Fruit fly (Drosophila melanogaster): ENCODE data around the gene HP1D3csd.

HP1D3csd gene

DNA sequence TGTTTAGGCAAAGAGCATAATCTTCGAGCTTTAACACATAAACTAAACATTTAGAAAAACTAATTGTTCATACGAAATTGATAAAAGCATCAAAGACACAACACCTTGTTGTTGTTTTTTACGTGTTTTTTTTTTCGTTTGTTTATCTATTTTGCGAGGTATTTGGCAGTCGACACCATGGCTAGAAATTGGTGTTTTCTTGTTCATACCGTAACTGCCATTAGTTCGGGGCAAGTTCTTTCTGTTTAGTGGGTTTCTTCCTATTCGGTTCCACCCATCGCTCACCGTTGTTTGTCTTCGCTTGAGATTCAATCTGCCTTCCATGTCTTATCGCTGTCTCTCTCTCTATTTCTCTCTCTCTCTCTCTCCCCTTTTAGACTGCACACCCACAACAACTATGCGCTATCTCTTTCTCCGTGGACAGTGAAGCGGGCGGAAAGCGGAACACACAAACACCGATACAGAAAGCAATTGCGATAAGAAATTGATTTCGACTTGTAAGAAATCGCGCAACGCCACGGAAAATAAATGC lies 43.5 kb upstream of the HP1D3csd start (continued):
- TF ChIP-seq CG15011 (GFP tag; optimal IDR thresholded peaks at IDR 0.05): no peak
- TF ChIP-seq tx (GFP tag; optimal IDR thresholded peaks at IDR 0.05): no peak
- no peak for TF ChIP-seq kni (GFP tag; optimal IDR thresholded peaks at IDR 0.05)
- no peak for TF ChIP-seq CG2116 (GFP tag; optimal IDR thresholded peaks at IDR 0.05)
- TF ChIP-seq zen (tag; optimal IDR thresholded peaks at IDR 0.05): no peak
- no peak for TF ChIP-seq Elba2 (GFP tag; optimal IDR thresholded peaks at IDR 0.05)
- no peak for TF ChIP-seq vfl (GFP tag; optimal IDR thresholded peaks at IDR 0.05)
- no peak for TF ChIP-seq CG5245 (GFP tag; optimal IDR thresholded peaks at IDR 0.05)
- TF ChIP-seq CG2129 (GFP tag; IDR thresholded peaks at IDR 0.05; ENCODE audit: partially characterized antibody): no peak
- TF ChIP-seq Abd-B (GFP tag; optimal IDR thresholded peaks at IDR 0.05): peak; percentile 54
- no peak for TF ChIP-seq Dref (GFP tag; IDR thresholded peaks at IDR 0.05)
- TF ChIP-seq CG14050 (GFP tag; IDR thresholded peaks at IDR 0.05): no peak
- TF ChIP-seq sna (GFP tag; IDR thresholded peaks at IDR 0.05; ENCODE audit: partially characterized antibody): no peak
- TF ChIP-seq chinmo (GFP tag; IDR thresholded peaks at IDR 0.05; ENCODE audit: partially characterized antibody): 0 out of 4 replicates have a peak, but pooled peaks have one; percentile 56
- TF ChIP-seq CG4424 (GFP tag; optimal IDR thresholded peaks at IDR 0.05): peak; percentile 11
- no peak for TF ChIP-seq CG6791 (GFP tag; IDR thresholded peaks at IDR 0.05; ENCODE audit: partially characterized antibody)
- TF ChIP-seq CG11560 (tag; IDR thresholded peaks at IDR 0.05): no peak
- TF ChIP-seq CG7745 (tag; optimal IDR thresholded peaks at IDR 0.05): no peak
- no peak for TF ChIP-seq Bdp1 (GFP tag; optimal IDR thresholded peaks at IDR 0.05)
- TF ChIP-seq psq (GFP tag; optimal IDR thresholded peaks at IDR 0.05): no peak
- 0 out of 2 replicates have a peak, but pooled peaks have one; percentile 24 for TF ChIP-seq chm (GFP tag; IDR thresholded peaks at IDR 0.05)
- peak; percentile 8 for TF ChIP-seq HLH54F (GFP tag; optimal IDR thresholded peaks at IDR 0.05)
- no peak for TF ChIP-seq CG17568 (GFP tag; optimal IDR thresholded peaks at IDR 0.05)
- TF ChIP-seq CG11695 (GFP tag; IDR thresholded peaks at IDR 0.05): 0 out of 3 replicates have a peak, but pooled peaks have one; percentile 21
- no peak for TF ChIP-seq knrl (GFP tag; IDR thresholded peaks at IDR 0.05; ENCODE audit: partially characterized antibody)
- peak; percentile 35 for TF ChIP-seq dmrt99B (tag; optimal IDR thresholded peaks at IDR 0.05)
- no peak for TF ChIP-seq CG10959 (GFP tag; IDR thresholded peaks at IDR 0.05)
- TF ChIP-seq CG11247 (GFP tag; IDR thresholded peaks at IDR 0.05): no peak
- no peak for TF ChIP-seq tna (GFP tag; IDR thresholded peaks at IDR 0.05; ENCODE audit: partially characterized antibody)
- TF ChIP-seq Sox102F (GFP tag; optimal IDR thresholded peaks at IDR 0.05): peak; percentile 25
- no peak for TF ChIP-seq twi (tag; optimal IDR thresholded peaks at IDR 0.05)
- TF ChIP-seq CG15269 (tag; optimal IDR thresholded peaks at IDR 0.05): peak; percentile 14
- TF ChIP-seq tin (GFP tag; optimal IDR thresholded peaks at IDR 0.05): peak; percentile 20
- peak; percentile 40 for TF ChIP-seq Xbp1 (GFP tag; optimal IDR thresholded peaks at IDR 0.05)
- TF ChIP-seq gce (GFP tag; IDR thresholded peaks at IDR 0.05): no peak
- peak; percentile 39; the same call in 1 of the 3 replicates for TF ChIP-seq CG6175 (GFP tag; IDR thresholded peaks at IDR 0.05)
- no peak for TF ChIP-seq CG11093 (GFP tag; IDR thresholded peaks at IDR 0.05)
- no peak for TF ChIP-seq CG8765 (GFP tag; IDR thresholded peaks at IDR 0.05)
- TF ChIP-seq Six4 (GFP tag; optimal IDR thresholded peaks at IDR 0.05): no peak
- no peak for TF ChIP-seq sqz (GFP tag; optimal IDR thresholded peaks at IDR 0.05)
- no peak for TF ChIP-seq maf-S (GFP tag; optimal IDR thresholded peaks at IDR 0.05)
- peak; percentile 32; the same call in 1 of the 2 replicates for TF ChIP-seq lmd (GFP tag; IDR thresholded peaks at IDR 0.05)
- no peak for TF ChIP-seq Dek (tag; optimal IDR thresholded peaks at IDR 0.05)
- TF ChIP-seq lbe (GFP tag; optimal IDR thresholded peaks at IDR 0.05): no peak
- TF ChIP-seq seq (GFP tag; IDR thresholded peaks at IDR 0.05): no peak
- peak; percentile 11 for TF ChIP-seq kay (GFP tag; optimal IDR thresholded peaks at IDR 0.05)
- TF ChIP-seq CG1602 (GFP tag; optimal IDR thresholded peaks at IDR 0.05): peak; percentile 17
- TF ChIP-seq CG18476 (GFP tag; optimal IDR thresholded peaks at IDR 0.05): no peak
- peak; percentile 78 for TF ChIP-seq row (GFP tag; IDR thresholded peaks at IDR 0.05)
- no peak for TF ChIP-seq Side (GFP tag; optimal IDR thresholded peaks at IDR 0.05)
- no peak for TF ChIP-seq CG12299 (tag; optimal IDR thresholded peaks at IDR 0.05)
